Worm (Caenorhabditis elegans) whole organism, L2 larva: ENCODE results near the gene aakb-2.

Source experiments
- lsy-2 ChIP-seq, 2 experiments: fragments of 150-350 bp in 1 of 2; sonication (generic microtip) in 1 of 2; optimal IDR thresholded peaks; 2 replicates each; lab custom pipeline; 2014 to 2017; ENCODE audit warnings: missing biosample characterization in 2 of 2, missing genetic modification characterization in 2 of 2
- unc-39 ChIP-seq: fragments of 150-350 bp; optimal IDR thresholded peaks from 2 replicates; lab custom pipeline; 2014; ENCODE audit warnings: missing biosample characterization, missing genetic modification characterization

aakb-2 gene

DNA sequence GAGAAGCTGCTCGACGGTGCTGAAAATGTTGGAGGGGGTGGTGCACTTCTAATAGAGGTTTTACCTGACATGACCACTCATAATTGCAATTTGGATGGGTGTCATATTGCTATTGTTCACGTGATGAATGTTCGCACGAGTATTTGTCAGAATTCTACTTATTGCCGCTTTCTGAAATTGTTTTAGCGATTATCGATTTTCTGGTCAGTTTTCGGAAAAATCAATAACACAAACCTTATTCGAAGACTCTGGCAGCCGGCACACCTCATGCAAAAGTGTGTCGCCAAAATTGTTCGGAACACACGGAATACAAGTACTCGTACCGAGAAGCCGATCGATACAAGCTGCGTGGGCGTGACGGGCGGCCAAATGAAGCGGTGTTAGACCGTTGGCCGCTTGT, 51.4 kb downstream of the aakb-2 start:
- TF ChIP-seq unc-39 (no peak), lsy-2 (tag; optimal IDR thresholded peaks at IDR 0.05; lab: Kevin White, UChicago) (no peak)
